Worm (Caenorhabditis elegans): Measurements from ENCODE around the gene T07F8.1.

T07F8.1 gene

DNA sequence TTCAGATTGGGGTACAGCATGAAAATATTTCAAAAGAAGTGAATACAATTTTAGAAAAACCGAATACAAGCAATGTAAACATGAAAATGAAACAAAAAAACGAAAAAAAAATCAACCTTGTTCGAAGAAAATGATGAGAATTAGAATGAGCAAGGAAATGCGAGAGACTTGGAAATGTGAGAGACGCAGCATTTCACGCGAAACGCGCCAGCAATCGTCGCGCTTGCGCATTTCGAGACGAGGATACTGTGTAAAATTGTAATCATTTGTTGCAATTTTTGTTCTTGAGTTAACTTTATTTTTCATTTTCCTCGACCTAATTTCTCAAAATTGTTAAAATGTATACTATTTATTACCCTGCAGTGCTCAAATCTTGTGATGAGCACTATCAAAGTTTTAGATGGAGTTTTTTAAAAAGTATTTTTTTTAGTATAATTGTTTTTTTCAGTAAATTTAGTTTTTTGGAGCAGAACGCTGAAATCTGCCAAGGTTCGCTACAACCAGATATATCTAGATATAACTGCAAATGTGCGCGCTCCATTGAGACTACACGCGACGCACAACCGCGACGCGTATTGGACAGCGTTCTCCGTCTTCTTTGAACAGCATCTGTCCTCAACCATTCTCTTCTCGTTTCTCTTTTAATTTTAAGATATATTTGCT, 3.9 kb downstream of the T07F8.1 start, which contains the start of gene fust-1 (continued):
- peak; percentile 52 for TF ChIP-seq sem-2 (GFP tag; optimal IDR thresholded peaks at IDR 0.05)

DNA sequence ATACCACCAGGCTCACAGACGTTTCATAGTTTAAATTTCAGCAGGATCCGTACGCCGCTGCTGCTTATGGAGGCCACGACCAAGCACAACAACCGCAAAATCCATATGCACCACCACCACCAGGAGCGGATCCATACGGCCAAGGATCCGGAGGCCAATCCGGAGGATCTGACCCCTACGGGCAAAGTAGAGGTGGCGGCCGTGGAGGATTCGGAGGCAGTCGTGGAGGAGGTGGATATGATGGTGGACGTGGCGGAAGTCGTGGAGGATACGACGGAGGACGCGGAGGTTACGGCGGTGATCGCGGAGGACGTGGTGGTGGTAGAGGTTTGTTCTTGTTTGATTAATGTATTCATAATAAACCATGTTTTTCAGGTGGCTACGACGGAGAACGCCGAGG, 4.9 kb downstream of the T07F8.1 start:
- peak; percentile 1 for TF ChIP-seq sptf-1 (tag; optimal IDR thresholded peaks at IDR 0.05)

DNA sequence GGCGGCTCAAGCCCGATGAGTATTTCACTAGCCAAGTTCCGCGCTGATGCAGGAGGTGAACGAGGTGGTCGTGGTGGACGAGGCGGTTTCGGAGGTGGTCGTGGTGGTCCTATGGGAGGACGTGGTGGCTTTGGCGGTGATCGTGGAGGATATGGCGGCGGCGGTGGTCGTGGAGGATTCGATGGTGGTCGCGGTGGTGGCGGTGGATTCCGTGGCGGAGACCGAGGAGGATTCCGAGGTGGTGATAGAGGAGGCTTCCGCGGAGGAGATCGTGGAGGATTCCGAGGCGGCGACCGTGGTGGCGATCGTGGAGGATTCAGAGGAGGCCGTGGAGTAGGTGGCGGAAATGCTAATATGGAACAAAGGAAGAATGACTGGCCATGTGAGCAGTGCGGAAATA, 6.5 kb downstream of the T07F8.1 start:
- TF ChIP-seq elt-1 (tag; optimal IDR thresholded peaks at IDR 0.05; ENCODE audit: borderline replicate concordance, insufficient read depth), result no peak
- TF ChIP-seq snpc-4 (tag; optimal IDR thresholded peaks at IDR 0.05), result no peak
- TF ChIP-seq hlh-1 (tag; optimal IDR thresholded peaks at IDR 0.05), result no peak
- no peak for TF ChIP-seq nhr-2 (tag; optimal IDR thresholded peaks at IDR 0.05)
- TF ChIP-seq cnd-1 (tag; optimal IDR thresholded peaks at IDR 0.05), result no peak
- no peak for TF ChIP-seq nhr-28 (tag; optimal IDR thresholded peaks at IDR 0.05)
- no peak for TF ChIP-seq nhr-12 (tag; optimal IDR thresholded peaks at IDR 0.05)
- no peak for TF ChIP-seq elt-3 (tag; optimal IDR thresholded peaks at IDR 0.05)
- no peak for TF ChIP-seq flh-1 (GFP tag; optimal IDR thresholded peaks at IDR 0.05)
- TF ChIP-seq nhr-237 (tag; optimal IDR thresholded peaks at IDR 0.05), result no peak
- no peak for TF ChIP-seq ceh-43 (GFP tag; optimal IDR thresholded peaks at IDR 0.05)
- TF ChIP-seq lin-32 (GFP tag; optimal IDR thresholded peaks at IDR 0.05), result no peak
- TF ChIP-seq drap-1 (GFP tag; optimal IDR thresholded peaks at IDR 0.05), result no peak
- TF ChIP-seq unc-62 (GFP tag; optimal IDR thresholded peaks at IDR 0.05), result no peak
- TF ChIP-seq lsy-2 (tag; optimal IDR thresholded peaks at IDR 0.05), result no peak

DNA sequence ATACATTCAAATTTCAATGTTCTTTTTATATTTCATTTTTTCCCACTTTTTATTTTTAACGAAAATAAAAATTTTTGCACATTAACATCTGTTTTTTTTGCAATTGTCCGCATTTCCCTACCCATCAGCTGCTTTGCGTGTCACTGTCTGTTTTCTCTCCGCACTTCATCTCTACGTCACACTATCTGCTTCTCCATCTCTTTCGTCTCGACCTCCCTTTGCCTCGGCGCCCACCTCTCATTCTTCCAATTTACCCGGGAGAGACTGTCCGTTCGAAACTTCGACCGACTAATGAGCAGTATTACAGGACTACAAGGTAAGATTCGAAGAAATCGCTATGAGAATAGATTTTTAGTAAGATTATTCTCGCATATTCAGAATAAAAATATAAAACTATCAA, 7.2 kb downstream of the T07F8.1 start, which contains the start of gene C27H5.2:
C27H5.2 (plus strand) TSS at position 190 of the 400 bp plus-strand sequence.
- TF ChIP-seq lsy-2 (tag; optimal IDR thresholded peaks at IDR 0.05) (no peak), ces-1 (GFP tag; optimal IDR thresholded peaks at IDR 0.05) (no peak), sptf-1 (tag; optimal IDR thresholded peaks at IDR 0.05) (no peak), elt-1 (tag; optimal IDR thresholded peaks at IDR 0.05; ENCODE audit: borderline replicate concordance, insufficient read depth) (no peak), hlh-1 (tag; optimal IDR thresholded peaks at IDR 0.05) (peak; percentile 31), ceh-83 (GFP tag; optimal IDR thresholded peaks at IDR 0.05) (no peak), nhr-12 (tag; optimal IDR thresholded peaks at IDR 0.05) (no peak), snpc-4 (tag; optimal IDR thresholded peaks at IDR 0.05) (no peak)

DNA sequence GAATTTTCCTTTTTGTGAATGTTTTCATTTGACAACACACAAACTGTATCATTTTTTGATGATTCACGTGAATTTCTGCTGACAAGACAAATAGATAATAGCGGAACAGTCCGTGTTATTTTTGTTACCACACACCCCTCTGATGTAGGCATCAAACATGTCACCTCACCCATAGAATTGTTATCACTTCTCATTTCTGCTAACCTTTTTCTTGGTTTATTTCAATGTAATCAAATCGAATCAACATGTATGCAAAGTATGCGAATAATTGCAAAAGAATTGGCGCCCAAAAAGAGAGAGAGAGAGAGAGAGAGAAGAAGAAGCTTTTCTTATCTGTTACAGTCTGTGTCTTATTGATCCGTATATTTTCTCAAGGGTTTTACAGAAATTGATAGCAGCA, 9.2 kb downstream of the T07F8.1 start:
- TF ChIP-seq ceh-83 (GFP tag; optimal IDR thresholded peaks at IDR 0.05) (no peak), ham-2 (GFP tag; optimal IDR thresholded peaks at IDR 0.05) (no peak), zip-8 (tag; optimal IDR thresholded peaks at IDR 0.05) (no peak), mab-5 (tag; optimal IDR thresholded peaks at IDR 0.05) (no peak), unc-39 (tag; optimal IDR thresholded peaks at IDR 0.05) (no peak), nhr-2 (tag; optimal IDR thresholded peaks at IDR 0.05) (no peak), mep-1 (tag; optimal IDR thresholded peaks at IDR 0.05) (no peak), sptf-1 (tag; optimal IDR thresholded peaks at IDR 0.05) (no peak), lin-13 (tag; optimal IDR thresholded peaks at IDR 0.05) (no peak), pha-4 (tag; optimal IDR thresholded peaks at IDR 0.05) (no peak), blmp-1 (tag; optimal IDR thresholded peaks at IDR 0.05) (no peak), snpc-4 (tag; optimal IDR thresholded peaks at IDR 0.05) (no peak), lsy-2 (tag; optimal IDR thresholded peaks at IDR 0.05) (no peak), unc-120 (tag; optimal IDR thresholded peaks at IDR 0.05; ENCODE audit: poor library complexity, severe bottlenecking) (no peak), elt-1 (tag; optimal IDR thresholded peaks at IDR 0.05; ENCODE audit: borderline replicate concordance, insufficient read depth) (no peak), cnd-1 (tag; optimal IDR thresholded peaks at IDR 0.05) (no peak), ceh-39 (tag; optimal IDR thresholded peaks at IDR 0.05) (no peak), sem-2 (GFP tag; optimal IDR thresholded peaks at IDR 0.05) (no peak), tbx-8 (GFP tag; optimal IDR thresholded peaks at IDR 0.05) (no peak)

DNA sequence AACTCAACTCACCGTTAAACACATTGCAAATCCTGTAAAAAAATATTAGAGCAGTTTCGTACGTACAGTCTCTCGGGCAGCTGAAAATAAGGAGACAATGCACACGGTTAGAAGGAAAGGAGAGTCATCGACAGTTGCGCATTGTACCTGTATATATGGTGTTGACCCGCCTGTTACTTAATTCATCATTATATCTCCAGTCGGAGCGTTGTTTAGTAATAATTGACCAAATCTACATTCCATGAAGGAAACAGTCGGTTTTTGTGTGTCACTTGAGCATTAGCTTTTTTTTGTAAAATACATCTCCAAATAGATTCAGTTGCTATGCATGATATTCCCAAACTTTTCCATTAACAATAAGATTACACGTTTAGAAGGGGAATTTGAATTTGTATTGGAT, 13.3 kb downstream of the T07F8.1 start, which contains the start of gene C27H5.12:
C27H5.12 (minus strand) TSS at position 101 of the 400 bp plus-strand sequence.
- TF ChIP-seq blmp-1 (tag; optimal IDR thresholded peaks at IDR 0.05), result no peak
- TF ChIP-seq snpc-4 (tag; optimal IDR thresholded peaks at IDR 0.05), result no peak
- no peak for TF ChIP-seq ztf-11 (tag; optimal IDR thresholded peaks at IDR 0.05)
- no peak for TF ChIP-seq mep-1 (tag; optimal IDR thresholded peaks at IDR 0.05)
- TF ChIP-seq ceh-39 (tag; optimal IDR thresholded peaks at IDR 0.05), result no peak
- no peak for TF ChIP-seq pha-4 (tag; optimal IDR thresholded peaks at IDR 0.05)
- TF ChIP-seq bed-3 (GFP tag; optimal IDR thresholded peaks at IDR 0.05), result no peak
- TF ChIP-seq ces-1 (GFP tag; optimal IDR thresholded peaks at IDR 0.05), result no peak
- no peak for TF ChIP-seq elt-3 (tag; optimal IDR thresholded peaks at IDR 0.05)
- no peak for TF ChIP-seq drap-1 (GFP tag; optimal IDR thresholded peaks at IDR 0.05)
- TF ChIP-seq flh-1 (GFP tag; optimal IDR thresholded peaks at IDR 0.05), result no peak
- no peak for TF ChIP-seq tbx-8 (GFP tag; optimal IDR thresholded peaks at IDR 0.05)
- TF ChIP-seq ceh-83 (GFP tag; optimal IDR thresholded peaks at IDR 0.05), result no peak

Data from whole organism, mixed stage, embryonic.